Worm (Caenorhabditis elegans): ENCODE results near the gene H03A11.2.

The H03A11.2 gene

DNA sequence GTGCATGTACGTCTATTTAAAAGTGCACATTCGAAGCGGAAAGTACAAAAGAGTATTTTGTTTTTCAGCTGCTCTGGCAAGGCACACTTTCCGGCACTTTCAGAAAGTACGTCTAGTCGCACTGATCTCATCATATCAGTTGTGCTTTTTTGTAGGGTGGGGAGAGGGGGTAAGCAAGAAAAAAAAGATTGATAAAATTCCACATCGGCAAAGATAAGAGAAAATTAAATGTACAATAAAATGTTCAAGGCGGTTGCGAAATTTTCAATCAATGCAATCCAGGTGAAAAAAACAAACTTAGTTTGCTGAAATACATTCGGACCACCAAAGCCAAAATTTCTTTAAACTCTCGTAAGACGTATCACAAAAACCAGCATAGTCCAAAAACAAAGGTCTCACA lies 45.8 kb upstream of the H03A11.2 start (continued):
- TF ChIP-seq ZK546.5 (tag; optimal IDR thresholded peaks at IDR 0.05) (no peak), dve-1 (tag; optimal IDR thresholded peaks at IDR 0.05; ENCODE audit: insufficient read depth) (no peak), mdl-1 (tag; optimal IDR thresholded peaks at IDR 0.05) (no peak), attf-4 (tag; optimal IDR thresholded peaks at IDR 0.05) (no peak), tra-1 (GFP tag; IDR thresholded peaks at IDR 0.05) (peak; percentile 29; the same call in 1 of the 2 replicates), lin-13 (GFP tag; optimal IDR thresholded peaks at IDR 0.05) (no peak), T26A8.4 (GFP tag; IDR thresholded peaks at IDR 0.05) (no peak), aly-2 (tag; optimal IDR thresholded peaks at IDR 0.05) (no peak)

- TF ChIP-seq hif-1 (tag; optimal IDR thresholded peaks at IDR 0.05): peak in 1 of 2 experiments; percentile 77
- TF ChIP-seq nhr-25 (tag; optimal IDR thresholded peaks at IDR 0.05; ENCODE audit: borderline replicate concordance, insufficient read depth): peak; percentile 85
- TF ChIP-seq snpc-1.2 (GFP tag; IDR thresholded peaks at IDR 0.05): 0 out of 2 replicates have a peak, but pooled peaks have one; percentile 16
- TF ChIP-seq ceh-62 (tag; optimal IDR thresholded peaks at IDR 0.05): no peak
- peak; percentile 33 for TF ChIP-seq lir-3 (tag; optimal IDR thresholded peaks at IDR 0.05)
- no peak for TF ChIP-seq unc-130 (GFP tag; optimal IDR thresholded peaks at IDR 0.05)
- TF ChIP-seq dmd-6 (GFP tag; IDR thresholded peaks at IDR 0.05): peak; percentile 82
- peak; percentile 90 for TF ChIP-seq hlh-30 (tag; optimal IDR thresholded peaks at IDR 0.05; ENCODE audit: insufficient read depth)
- TF ChIP-seq dpl-1 (GFP tag; optimal IDR thresholded peaks at IDR 0.05): peak; percentile 35
- peak; percentile 95 for TF ChIP-seq dve-1 (tag; optimal IDR thresholded peaks at IDR 0.05; ENCODE audit: insufficient read depth)
- no peak for TF ChIP-seq dmd-8 (GFP tag; IDR thresholded peaks at IDR 0.05)
- TF ChIP-seq ceh-82 (tag; optimal IDR thresholded peaks at IDR 0.05): no peak
- TF ChIP-seq aly-2 (tag; optimal IDR thresholded peaks at IDR 0.05): no peak
- peak; percentile 56; the same call in 1 of the 2 replicates for TF ChIP-seq lin-1 (GFP tag; IDR thresholded peaks at IDR 0.05)
- TF ChIP-seq vab-7 (GFP tag; IDR thresholded peaks at IDR 0.05): no peak
- TF ChIP-seq daf-19 (GFP tag; conservative IDR thresholded peaks at IDR 0.05): no peak
- TF ChIP-seq unc-39 (tag; optimal IDR thresholded peaks at IDR 0.05): no peak
- TF ChIP-seq tra-1 (GFP tag; IDR thresholded peaks at IDR 0.05): peak; percentile 64; the same call in 1 of the 2 replicates
- TF ChIP-seq nhr-76 (tag; optimal IDR thresholded peaks at IDR 0.05): no peak
- TF ChIP-seq mxl-2 (GFP tag; conservative IDR thresholded peaks at IDR 0.05): peak; percentile 52; the same call in 1 of the 2 replicates
- no peak for TF ChIP-seq egl-27 (tag; optimal IDR thresholded peaks at IDR 0.05)
- TF ChIP-seq sdz-12 (GFP tag; optimal IDR thresholded peaks at IDR 0.05): no peak
- peak; percentile 90 for TF ChIP-seq lin-13 (GFP tag; optimal IDR thresholded peaks at IDR 0.05)
- no peak for TF ChIP-seq zip-2 (tag; optimal IDR thresholded peaks at IDR 0.05)
- TF ChIP-seq fos-1 (tag; optimal IDR thresholded peaks at IDR 0.05): no peak
- TF ChIP-seq cey-2 (tag; optimal IDR thresholded peaks at IDR 0.05; ENCODE audit: borderline replicate concordance, insufficient read depth): no peak
- peak; percentile 83 for TF ChIP-seq ctbp-1 (GFP tag; IDR thresholded peaks at IDR 0.05)
- TF ChIP-seq hmg-1.1 (GFP tag; IDR thresholded peaks at IDR 0.05): peak; percentile 81
- no peak for TF ChIP-seq dmd-9 (GFP tag; IDR thresholded peaks at IDR 0.05)
- TF ChIP-seq lin-29 (GFP tag; IDR thresholded peaks at IDR 0.05): no peak
- TF ChIP-seq ZK337.2 (GFP tag; IDR thresholded peaks at IDR 0.05): no peak
- TF ChIP-seq nhr-77 (tag; optimal IDR thresholded peaks at IDR 0.05): peak; percentile 87
- no peak for TF ChIP-seq zip-11 (GFP tag; IDR thresholded peaks at IDR 0.05)
- TF ChIP-seq mdt-29 (GFP tag; IDR thresholded peaks at IDR 0.05): no peak
- peak; percentile 59 for TF ChIP-seq jun-1 (tag; optimal IDR thresholded peaks at IDR 0.05)
- peak; percentile 52 for TF ChIP-seq spr-3 (GFP tag; optimal IDR thresholded peaks at IDR 0.05)
- TF ChIP-seq nhr-11 (tag; optimal IDR thresholded peaks at IDR 0.05): peak; percentile 87
- TF ChIP-seq mdl-1 (tag; optimal IDR thresholded peaks at IDR 0.05): peak; percentile 52 to 95
- TF ChIP-seq nhr-42 (GFP tag; IDR thresholded peaks at IDR 0.05): no peak
- TF ChIP-seq lin-39 (tag; optimal IDR thresholded peaks at IDR 0.05): no peak
- TF ChIP-seq aha-1 (tag): peak; percentile 100
- no peak for TF ChIP-seq madf-5 (GFP tag; IDR thresholded peaks at IDR 0.05)
- TF ChIP-seq nhr-48 (tag; optimal IDR thresholded peaks at IDR 0.05): peak; percentile 96
- TF ChIP-seq ZK546.5 (tag; optimal IDR thresholded peaks at IDR 0.05): no peak
These were observed 44.6 kb upstream of the H03A11.2 start for ce11 chrX:15274827-15275761.
